Worm (Caenorhabditis elegans) whole organism, midembryonic: ENCODE results near the gene T28A8.6.

Experiments
- T22C8.4 ChIP-seq: fragments of 200-800 bp; sonication (Bioruptor generic); IDR thresholded peaks from 2 replicates; pipeline ENCODE4 v1.3.6; 2022; ENCODE audit warnings: missing genetic modification characterization, missing compliant biosample characterization
- flt-1 ChIP-seq: fragments of 200-800 bp; sonication (Bioruptor generic); IDR thresholded peaks from 2 replicates; pipeline ENCODE4 v1.3.6; 2022; ENCODE audit warnings: missing genetic modification characterization, missing compliant biosample characterization

DNA sequence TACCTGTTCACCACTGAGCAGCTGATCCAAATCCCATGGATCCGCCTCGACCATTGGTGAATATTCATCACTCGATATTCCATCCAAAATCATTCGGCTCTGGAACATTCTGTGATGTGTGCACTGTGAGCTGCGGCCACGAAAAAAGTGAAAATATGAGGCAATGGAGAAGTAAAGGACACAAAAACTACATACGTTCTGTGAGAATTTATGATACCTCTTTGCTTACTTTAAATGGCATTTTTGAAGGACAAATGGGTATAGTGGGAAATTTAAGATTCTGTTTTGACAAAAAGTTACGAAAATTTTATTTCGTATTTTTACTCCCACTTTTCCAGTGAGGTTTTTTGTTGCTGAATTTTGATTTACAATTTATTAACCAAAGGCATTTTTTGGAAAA, 6.6 kb upstream of the T28A8.6 start, which contains the start of gene twk-40:
- TF ChIP-seq T22C8.4 (GFP tag; lab: Robert Waterston, UW) (no peak), flt-1 (no peak)
